Fruit fly (Drosophila melanogaster) whole organism, embryonic: ENCODE data around the gene ND-B16.6.

Source experiments
- Adf1 ChIP-seq: fragments of 200-800 bp; sonication (Bioruptor generic); IDR thresholded peaks from 2 replicates; pipeline ENCODE4 v1.3.6; 2022; ENCODE audit warnings: missing biosample characterization, missing genetic modification characterization
- Antp ChIP-seq: fragments of 200-800 bp; sonication (Bioruptor generic); optimal IDR thresholded peaks from 3 replicates; lab custom pipeline; 2016; ENCODE audit warnings: missing biosample characterization, missing genetic modification characterization
- Bteb2 ChIP-seq: fragments of 200-800 bp; sonication (Bioruptor generic); optimal IDR thresholded peaks from 2 replicates; lab custom pipeline; 2016; ENCODE audit warnings: missing biosample characterization, missing genetic modification characterization
- CG10654 ChIP-seq: fragments of 200-800 bp; sonication (Bioruptor generic); optimal IDR thresholded peaks from 2 replicates; lab custom pipeline; 2016; ENCODE audit warnings: missing biosample characterization, missing genetic modification characterization
- CG11093 ChIP-seq: fragments of 200-800 bp; sonication (Bioruptor generic); IDR thresholded peaks from 3 replicates; pipeline ENCODE4 v1.3.6; 2022; ENCODE audit warnings: missing biosample characterization, missing genetic modification characterization
- CG12071 ChIP-seq: fragments of 200-800 bp; sonication (Bioruptor generic); optimal IDR thresholded peaks from 3 replicates; lab custom pipeline; 2018; ENCODE audit warnings: missing biosample characterization, mild to moderate bottlenecking, missing genetic modification characterization
- CG12104 ChIP-seq: fragments of 200-800 bp; sonication (Bioruptor generic); optimal IDR thresholded peaks from 3 replicates; lab custom pipeline; 2016; ENCODE audit warnings: missing biosample characterization, missing genetic modification characterization
- CG12219 ChIP-seq: fragments of 200-800 bp; sonication (Bioruptor generic); optimal IDR thresholded peaks from 3 replicates; lab custom pipeline; 2018; ENCODE audit warnings: missing biosample characterization, mild to moderate bottlenecking, missing genetic modification characterization
- CG1233 ChIP-seq: fragments of 200-800 bp; sonication (Bioruptor generic); optimal IDR thresholded peaks from 4 replicates; lab custom pipeline; 2018; ENCODE audit warnings: missing biosample characterization, mild to moderate bottlenecking, missing genetic modification characterization
- CG12942 ChIP-seq: fragments of 200-800 bp; sonication (Bioruptor generic); optimal IDR thresholded peaks from 3 replicates; lab custom pipeline; 2016; ENCODE audit warnings: missing biosample characterization, missing genetic modification characterization
- CG13287 ChIP-seq: fragments of 200-800 bp; sonication (Bioruptor generic); IDR thresholded peaks from 2 replicates; pipeline ENCODE4 v1.3.6; 2022; ENCODE audit warnings: missing biosample characterization, missing genetic modification characterization; ENCODE audit not compliant: partially characterized antibody
- CG13624 ChIP-seq: fragments of 200-800 bp; sonication (Bioruptor generic); optimal IDR thresholded peaks from 2 replicates; lab custom pipeline; 2016; ENCODE audit warnings: missing biosample characterization, missing genetic modification characterization
- CG16815 ChIP-seq: fragments of 200-800 bp; sonication (Bioruptor generic); optimal IDR thresholded peaks from 3 replicates; lab custom pipeline; 2017; ENCODE audit warnings: missing biosample characterization, mild to moderate bottlenecking, missing genetic modification characterization
- CG16863 ChIP-seq: fragments of 200-800 bp; sonication (Bioruptor generic); optimal IDR thresholded peaks from 3 replicates; lab custom pipeline; 2016; ENCODE audit warnings: missing biosample characterization, missing genetic modification characterization
- CG18764 ChIP-seq: fragments of 200-800 bp; sonication (Bioruptor generic); optimal IDR thresholded peaks from 3 replicates; lab custom pipeline; 2016; ENCODE audit warnings: missing biosample characterization, missing genetic modification characterization
- CG3163 ChIP-seq: fragments of 200-800 bp; sonication (Bioruptor generic); optimal IDR thresholded peaks from 3 replicates; lab custom pipeline; 2016; ENCODE audit warnings: missing biosample characterization, missing genetic modification characterization
- CG3407 ChIP-seq: fragments of 200-800 bp; sonication (Bioruptor generic); optimal IDR thresholded peaks from 2 replicates; lab custom pipeline; 2018; ENCODE audit warnings: missing biosample characterization, mild to moderate bottlenecking, missing genetic modification characterization
- CG34376 ChIP-seq: fragments of 200-800 bp; sonication (Bioruptor generic); optimal IDR thresholded peaks from 2 replicates; lab custom pipeline; 2018; ENCODE audit warnings: missing biosample characterization, mild to moderate bottlenecking, missing genetic modification characterization
- CG4617 ChIP-seq: fragments of 200-800 bp; sonication (Bioruptor generic); optimal IDR thresholded peaks from 3 replicates; lab custom pipeline; 2016; ENCODE audit warnings: missing biosample characterization, missing genetic modification characterization, borderline replicate concordance
- CG4820 ChIP-seq: fragments of 200-800 bp; sonication (Bioruptor generic); optimal IDR thresholded peaks from 3 replicates; lab custom pipeline; 2016; ENCODE audit warnings: missing biosample characterization, missing genetic modification characterization
- CG5180 ChIP-seq: fragments of 200-800 bp; sonication (Bioruptor generic); optimal IDR thresholded peaks from 3 replicates; lab custom pipeline; 2017; ENCODE audit warnings: missing biosample characterization, missing genetic modification characterization, mild to moderate bottlenecking, moderate library complexity, missing genetic modification reagents
- CG6175 ChIP-seq: fragments of 200-800 bp; sonication (Bioruptor generic); IDR thresholded peaks from 3 replicates; pipeline ENCODE4 v1.3.6; 2022; ENCODE audit warnings: missing biosample characterization, missing genetic modification characterization
- CG6654 ChIP-seq: fragments of 200-800 bp; sonication (Bioruptor generic); optimal IDR thresholded peaks from 2 replicates; lab custom pipeline; 2017; ENCODE audit warnings: missing biosample characterization, mild to moderate bottlenecking, missing genetic modification characterization
- CG7786 ChIP-seq: fragments of 200-800 bp; sonication (Bioruptor generic); optimal IDR thresholded peaks from 2 replicates; lab custom pipeline; 2016; ENCODE audit warnings: missing biosample characterization, missing genetic modification characterization
- CG7987 ChIP-seq: fragments of 200-800 bp; sonication (Bioruptor generic); optimal IDR thresholded peaks from 2 replicates; lab custom pipeline; 2018; ENCODE audit warnings: missing biosample characterization, mild to moderate bottlenecking, missing genetic modification characterization, moderate library complexity
- CG8359 ChIP-seq: fragments of 200-800 bp; sonication (Bioruptor generic); optimal IDR thresholded peaks from 2 replicates; lab custom pipeline; 2017; ENCODE audit warnings: missing biosample characterization, mild to moderate bottlenecking, missing genetic modification characterization, borderline replicate concordance
- CG9215 ChIP-seq: fragments of 200-800 bp; sonication (Bioruptor generic); IDR thresholded peaks from 2 replicates; pipeline ENCODE4 v1.3.6; 2022; ENCODE audit warnings: missing biosample characterization, missing genetic modification characterization
- CrebB ChIP-seq: fragments of 200-800 bp; sonication (Bioruptor generic); optimal IDR thresholded peaks from 3 replicates; lab custom pipeline; 2018; ENCODE audit warnings: missing biosample characterization, mild to moderate bottlenecking, missing genetic modification characterization
- Dip2 ChIP-seq: fragments of 200-800 bp; sonication (Bioruptor generic); IDR thresholded peaks from 2 replicates; pipeline ENCODE4 v1.3.6; 2022; ENCODE audit warnings: missing biosample characterization, missing genetic modification characterization
- Doc2 ChIP-seq: fragments of 200-800 bp; sonication (Bioruptor generic); IDR thresholded peaks from 2 replicates; pipeline ENCODE4 v1.3.6; 2022; ENCODE audit warnings: missing biosample characterization, missing genetic modification characterization
- Fer1 ChIP-seq: fragments of 200-800 bp; sonication (Bioruptor generic); optimal IDR thresholded peaks from 2 replicates; lab custom pipeline; 2017; ENCODE audit warnings: missing biosample characterization, mild to moderate bottlenecking, missing genetic modification characterization
- H2.0 ChIP-seq: fragments of 200-800 bp; sonication (Bioruptor generic); IDR thresholded peaks from 2 replicates; pipeline ENCODE4 v1.3.6; 2022; ENCODE audit warnings: missing biosample characterization, missing genetic modification characterization
- Mad ChIP-seq: fragments of 200-800 bp; sonication (Bioruptor generic); optimal IDR thresholded peaks from 2 replicates; lab custom pipeline; 2016; ENCODE audit warnings: missing biosample characterization, missing genetic modification characterization
- NfI ChIP-seq: fragments of 200-800 bp; sonication (Bioruptor generic); optimal IDR thresholded peaks from 3 replicates; lab custom pipeline; 2018; ENCODE audit warnings: missing biosample characterization, mild to moderate bottlenecking, missing genetic modification characterization, moderate library complexity
- Sox100B ChIP-seq: fragments of 200-800 bp; sonication (Bioruptor generic); optimal IDR thresholded peaks from 3 replicates; lab custom pipeline; 2018; ENCODE audit warnings: missing biosample characterization, mild to moderate bottlenecking, missing genetic modification characterization
- Trl ChIP-seq, 3 experiments: fragments of >200 bp in 2 of 3; fragments of 200-800 bp in 1 of 3; sonication (Bioruptor generic) in 1 of 3; optimal IDR thresholded peaks; 2 replicates in 1 of 3; 3 replicates in 2 of 3; lab custom pipeline; 2016 to 2017; ENCODE audit warnings: missing biosample characterization in 1 of 3, missing genetic modification characterization in 1 of 3
- ac ChIP-seq: fragments of 200-800 bp; sonication (Bioruptor generic); optimal IDR thresholded peaks from 3 replicates; lab custom pipeline; 2017; ENCODE audit warnings: missing biosample characterization, mild to moderate bottlenecking, missing genetic modification characterization
- btn ChIP-seq: fragments of 200-800 bp; sonication (Bioruptor generic); optimal IDR thresholded peaks from 2 replicates; lab custom pipeline; 2016; ENCODE audit warnings: missing biosample characterization, missing genetic modification characterization
- cad ChIP-seq: fragments of >200 bp; optimal IDR thresholded peaks from 2 replicates; lab custom pipeline; 2017; ENCODE audit warnings: missing biosample characterization, missing genetic modification characterization
- chif ChIP-seq, 2 experiments: fragments of 200-800 bp; sonication (Bioruptor generic); optimal IDR thresholded peaks; 3 replicates each; lab custom pipeline; 2016; ENCODE audit warnings: missing biosample characterization in 2 of 2, missing genetic modification characterization in 2 of 2
- lab ChIP-seq: fragments of 200-800 bp; sonication (Bioruptor generic); optimal IDR thresholded peaks from 3 replicates; lab custom pipeline; 2017; ENCODE audit warnings: missing biosample characterization, missing genetic modification characterization, mild to moderate bottlenecking, moderate library complexity, missing genetic modification reagents
- lmd ChIP-seq: fragments of 200-800 bp; sonication (Bioruptor generic); IDR thresholded peaks from 2 replicates; pipeline ENCODE4 v1.3.6; 2022; ENCODE audit warnings: missing biosample characterization, missing genetic modification characterization
- lola ChIP-seq, 3 experiments: fragments of >200 bp in 2 of 3; fragments of 200-800 bp in 1 of 3; sonication (Bioruptor generic) in 1 of 3; optimal IDR thresholded peaks; 2 replicates each; lab custom pipeline; 2017 to 2019; ENCODE audit warnings: missing biosample characterization in 3 of 3, missing genetic modification characterization in 3 of 3, mild to moderate bottlenecking in 1 of 3, moderate library complexity in 1 of 3
- odd ChIP-seq: fragments of 200-800 bp; sonication (Bioruptor generic); optimal IDR thresholded peaks from 2 replicates; lab custom pipeline; 2017; ENCODE audit warnings: missing biosample characterization, mild to moderate bottlenecking, missing genetic modification characterization
- pho ChIP-seq: fragments of 200-800 bp; sonication (Bioruptor generic); optimal IDR thresholded peaks from 2 replicates; lab custom pipeline; 2016; ENCODE audit warnings: missing biosample characterization, missing genetic modification characterization
- ro ChIP-seq: fragments of 200-800 bp; sonication (Bioruptor generic); IDR thresholded peaks from 2 replicates; pipeline ENCODE4 v1.3.6; 2022; ENCODE audit warnings: missing biosample characterization, missing genetic modification characterization
- so ChIP-seq: fragments of 200-800 bp; sonication (Bioruptor generic); IDR thresholded peaks from 3 replicates; pipeline ENCODE4 v1.3.6; 2022; ENCODE audit warnings: missing biosample characterization, missing genetic modification characterization
- sug ChIP-seq: fragments of 200-800 bp; optimal IDR thresholded peaks from 2 replicates; lab custom pipeline; 2019; ENCODE audit warnings: missing biosample characterization, mild to moderate bottlenecking, missing genetic modification characterization, moderate library complexity
- twi ChIP-seq: fragments of 200-800 bp; optimal IDR thresholded peaks from 2 replicates; lab custom pipeline; 2019; ENCODE audit warnings: missing biosample characterization, mild to moderate bottlenecking, missing genetic modification characterization, moderate library complexity
- zfh2 ChIP-seq: fragments of 200-800 bp; sonication (Bioruptor generic); optimal IDR thresholded peaks from 2 replicates; lab custom pipeline; 2016; ENCODE audit warnings: missing biosample characterization, missing genetic modification characterization

The ND-B16.6 gene

DNA sequence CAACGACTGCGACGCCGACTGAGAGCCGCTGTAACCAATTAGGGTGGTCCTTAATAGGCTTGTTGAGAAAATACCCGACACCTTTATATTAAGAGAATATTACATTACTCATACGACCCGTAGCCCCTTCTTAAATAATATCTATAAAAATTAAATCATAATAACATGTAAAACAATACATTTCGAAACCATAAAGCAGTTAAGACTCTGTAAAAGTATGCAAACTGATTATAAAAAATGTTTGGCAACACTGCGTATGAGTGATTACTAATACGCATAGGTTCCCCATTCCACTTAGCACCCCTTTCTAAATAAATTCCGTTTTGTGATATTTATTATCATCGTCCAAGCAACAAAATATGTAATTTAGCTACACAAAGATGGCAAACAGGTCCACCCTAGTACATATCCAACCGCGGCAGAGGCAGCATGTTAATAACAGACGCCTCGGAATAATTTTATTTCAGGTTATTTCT, 9.6 kb downstream of the ND-B16.6 start (continued):
- TF ChIP-seq CrebB (tag; lab: Kevin White, UChicago) = peak; percentile 39
- TF ChIP-seq ro (GFP tag; lab: Robert Waterston, UW) = no peak
- peak; percentile 57 for TF ChIP-seq CG10654 (GFP tag; lab: Kevin White, UChicago)
- peak; percentile 38 for TF ChIP-seq CG18764 (GFP tag; lab: Kevin White, UChicago)
- peak; percentile 49 for TF ChIP-seq zfh2 (GFP tag; lab: Kevin White, UChicago)
- TF ChIP-seq CG12104 (GFP tag; lab: Kevin White, UChicago) = peak; percentile 70
- peak; percentile 61 for TF ChIP-seq CG9215 (GFP tag; lab: Robert Waterston, UW)
- peak; percentile 87 for TF ChIP-seq odd (GFP tag; lab: Kevin White, UChicago)
- peak; percentile 58 for TF ChIP-seq lmd (GFP tag; lab: Robert Waterston, UW)
- TF ChIP-seq NfI (GFP tag; lab: Kevin White, UChicago) = peak; percentile 76
- peak; percentile 25 for TF ChIP-seq CG13624
- peak in 1 of 3 experiments; percentile 70 for TF ChIP-seq lola (GFP tag; optimal IDR thresholded peaks at IDR 0.05; lab: Kevin White, UChicago)
- peak; percentile 47 for TF ChIP-seq CG8359 (GFP tag; lab: Kevin White, UChicago)
- TF ChIP-seq CG3407 (GFP tag; lab: Kevin White, UChicago) = peak; percentile 50
- peak; percentile 86 for TF ChIP-seq lab (GFP tag; lab: Kevin White, UChicago)
- peak; percentile 27 for TF ChIP-seq CG4820 (GFP tag; lab: Kevin White, UChicago)
- peak in 1 of 2 experiments; percentile 0 for TF ChIP-seq Trl (optimal IDR thresholded peaks at IDR 0.05; lab: Kevin White, UChicago)
- TF ChIP-seq Trl (GFP tag; optimal IDR thresholded peaks at IDR 0.05; lab: Kevin White, UChicago) = no peak
- TF ChIP-seq twi (tag; lab: Kevin White, UChicago) = peak; percentile 49
- TF ChIP-seq Doc2 = no peak
- TF ChIP-seq CG12071 (GFP tag; lab: Kevin White, UChicago) = peak; percentile 42
- TF ChIP-seq CG16863 (GFP tag; lab: Kevin White, UChicago) = peak; percentile 37
- TF ChIP-seq Mad = no peak
- TF ChIP-seq cad (GFP tag; lab: Kevin White, UChicago) = no peak
- peak; percentile 64 for TF ChIP-seq CG34376 (GFP tag; lab: Kevin White, UChicago)
- peak; percentile 86 for TF ChIP-seq Fer1 (GFP tag; lab: Kevin White, UChicago)
- no peak for TF ChIP-seq ac (GFP tag; lab: Kevin White, UChicago)
- peak; percentile 33 for TF ChIP-seq CG7786 (GFP tag; lab: Kevin White, UChicago)
- TF ChIP-seq CG11093 (GFP tag; lab: Robert Waterston, UW) = no peak
- TF ChIP-seq H2.0 (GFP tag; lab: Robert Waterston, UW) = 0 out of 2 replicates have a peak, but pooled peaks have one; percentile 23
- no peak for TF ChIP-seq pho (GFP tag; lab: Kevin White, UChicago)
- TF ChIP-seq sug (tag; lab: Kevin White, UChicago) = peak; percentile 72
- peak; percentile 7 for TF ChIP-seq Bteb2 (GFP tag; lab: Kevin White, UChicago)
- peak; percentile 28 for TF ChIP-seq btn
- TF ChIP-seq Antp (GFP tag; lab: Kevin White, UChicago) = peak; percentile 3
- TF ChIP-seq Adf1 = no peak
- no peak for TF ChIP-seq Dip2
- no peak for TF ChIP-seq CG13287 (GFP tag; lab: Robert Waterston, UW)
- peak; percentile 76 for TF ChIP-seq CG1233 (GFP tag; lab: Kevin White, UChicago)
- peak in 1 of 2 experiments; percentile 3 for TF ChIP-seq chif (GFP tag; optimal IDR thresholded peaks at IDR 0.05; lab: Kevin White, UChicago)
- TF ChIP-seq CG4617 (GFP tag; lab: Kevin White, UChicago) = no peak
- TF ChIP-seq CG3163 (GFP tag; lab: Kevin White, UChicago) = no peak
- TF ChIP-seq CG7987 (GFP tag; lab: Kevin White, UChicago) = no peak
- TF ChIP-seq CG12942 (GFP tag; lab: Kevin White, UChicago) = peak; percentile 11
- TF ChIP-seq CG5180 (GFP tag; lab: Kevin White, UChicago) = peak; percentile 72
- no peak for TF ChIP-seq CG6175 (GFP tag; lab: Robert Waterston, UW)
- TF ChIP-seq CG16815 (GFP tag; lab: Kevin White, UChicago) = peak; percentile 43
- peak; percentile 53 for TF ChIP-seq CG12219 (GFP tag; lab: Kevin White, UChicago)
- TF ChIP-seq so (GFP tag; lab: Robert Waterston, UW) = peak; percentile 53; the same call in 2 of the 3 replicates
- peak; percentile 59 for TF ChIP-seq CG6654 (GFP tag; lab: Kevin White, UChicago)
- TF ChIP-seq Sox100B (GFP tag; lab: Kevin White, UChicago) = peak; percentile 88
